Fruit fly (Drosophila melanogaster) whole organism, wandering third instar larva: ENCODE measurements around the gene Taf9.
"Not testable (repeated sequence)": the region's sequence is repeated elsewhere in the genome, so short reads cannot be mapped to it uniquely, and the experiment has no call there.

Experiments
- N ChIP-seq: fragments of >200 bp; optimal IDR thresholded peaks from 2 replicates; lab custom pipeline; 2018; ENCODE audit warnings: missing biosample characterization, missing external identifiers, missing genetic modification characterization
- fru ChIP-seq: fragments of 200-800 bp; sonication (Bioruptor generic); optimal IDR thresholded peaks from 3 replicates; lab custom pipeline; 2016; ENCODE audit warnings: missing biosample characterization, mild to moderate bottlenecking, missing genetic modification characterization
- usp ChIP-seq: fragments of >200 bp; optimal IDR thresholded peaks from 2 replicates; lab custom pipeline; 2017; ENCODE audit warnings: missing biosample characterization, missing genetic modification characterization

The Taf9 gene

DNA sequence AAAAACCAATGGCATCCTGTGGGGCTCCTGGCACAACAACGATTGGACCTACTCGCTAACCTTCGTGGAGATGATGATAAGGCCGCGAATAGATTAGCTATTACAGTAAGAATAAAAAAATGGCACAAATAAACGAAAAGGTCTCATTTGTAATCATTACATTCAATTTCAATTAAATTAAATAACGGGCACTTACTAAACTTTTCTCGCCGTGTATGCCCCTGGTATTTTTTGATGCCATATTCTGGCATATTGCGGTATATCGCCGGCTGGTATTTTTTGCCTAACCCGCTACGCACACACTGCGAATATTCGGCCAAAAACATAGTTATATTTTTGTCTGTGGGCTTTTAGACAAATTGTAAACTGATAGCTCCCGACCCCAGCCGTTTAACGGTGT lies 47.3 kb downstream of the Taf9 start, which contains the start of gene Gss1:
Gene Gss1 (plus strand): TSS at position 301 of the 400 bp plus-strand sequence.
- TF ChIP-seq usp, N, fru (GFP tag; lab: Kevin White, UChicago): not testable (repeated sequence)
